Worm (Caenorhabditis elegans) whole organism, young adult: ENCODE data around the gene tag-241.

Experiments used
- B0019.2 ChIP-seq: fragments of 200-800 bp; sonication (Bioruptor generic); conservative IDR thresholded peaks from 2 replicates; pipeline ENCODE4 v1.3.6; 2022; ENCODE audit warnings: missing genetic modification reagents, missing genetic modification characterization, missing compliant biosample characterization
- B0336.3 ChIP-seq: fragments of 200-800 bp; sonication (Bioruptor generic); IDR thresholded peaks from 2 replicates; pipeline ENCODE4 v1.3.6; 2022; ENCODE audit warnings: missing genetic modification characterization, missing compliant biosample characterization
- C06A6.2 ChIP-seq: fragments of 200-800 bp; sonication (Bioruptor generic); conservative IDR thresholded peaks from 2 replicates; pipeline ENCODE4 v1.3.6; 2022; ENCODE audit warnings: missing genetic modification characterization, missing compliant biosample characterization
- D2030.7 ChIP-seq: fragments of 200-800 bp; sonication (Bioruptor generic); IDR thresholded peaks from 2 replicates; pipeline ENCODE4 v1.3.6; 2022; ENCODE audit warnings: missing genetic modification reagents, missing genetic modification characterization, missing compliant biosample characterization
- F10E7.11 ChIP-seq: sonication (generic microtip); optimal IDR thresholded peaks from 2 replicates; lab custom pipeline; 2017; ENCODE audit warnings: mild to moderate bottlenecking, missing genetic modification characterization, moderate library complexity, missing compliant biosample characterization
- F55B11.4 ChIP-seq: sonication (generic microtip); optimal IDR thresholded peaks from 2 replicates; lab custom pipeline; 2016; ENCODE audit warnings: missing compliant biosample characterization, missing genetic modification characterization, borderline replicate concordance; ENCODE audit not compliant: insufficient read depth
- F57C9.4 ChIP-seq: sonication (generic microtip); optimal IDR thresholded peaks from 2 replicates; lab custom pipeline; 2017; ENCODE audit warnings: mild to moderate bottlenecking, missing genetic modification characterization, missing compliant biosample characterization
- T07F8.4 ChIP-seq: sonication (generic microtip); optimal IDR thresholded peaks from 2 replicates; lab custom pipeline; 2016; ENCODE audit warnings: mild to moderate bottlenecking, missing genetic modification characterization, moderate library complexity, missing compliant biosample characterization
- T26A5.8 ChIP-seq: sonication (generic microtip); optimal IDR thresholded peaks from 2 replicates; lab custom pipeline; 2016; ENCODE audit warnings: missing genetic modification characterization, missing compliant biosample characterization
- Y79H2A.3 ChIP-seq: fragments of 200-800 bp; sonication (Bioruptor generic); conservative IDR thresholded peaks from 2 replicates; pipeline ENCODE4 v1.3.6; 2022; ENCODE audit warnings: missing genetic modification reagents, missing genetic modification characterization, missing compliant biosample characterization
- ZK185.1 ChIP-seq: sonication (generic microtip); optimal IDR thresholded peaks from 2 replicates; lab custom pipeline; 2016; ENCODE audit warnings: mild to moderate bottlenecking, missing genetic modification characterization, missing compliant biosample characterization; ENCODE audit not compliant: poor library complexity, severe bottlenecking
- aptf-2 ChIP-seq: fragments of 200-800 bp; sonication (Bioruptor generic); conservative IDR thresholded peaks from 2 replicates; pipeline ENCODE4 v1.3.6; 2022; ENCODE audit warnings: missing genetic modification reagents, missing genetic modification characterization, missing compliant biosample characterization
- atf-7 ChIP-seq: sonication (generic microtip); optimal IDR thresholded peaks from 2 replicates; lab custom pipeline; 2017; ENCODE audit warnings: mild to moderate bottlenecking, missing genetic modification characterization, missing compliant biosample characterization
- cebp-1 ChIP-seq, 2 experiments: fragments of 200-800 bp in 1 of 2; sonication (Bioruptor generic) in 1 of 2; sonication (generic microtip) in 1 of 2; IDR thresholded peaks in 1 of 2; optimal IDR thresholded peaks in 1 of 2; 2 replicates each; pipeline versions ENCODE4 v1.3.6 to Lab custom; 2017 to 2022; ENCODE audit warnings: missing compliant biosample characterization in 2 of 2, missing genetic modification characterization in 2 of 2, mild to moderate bottlenecking in 1 of 2, missing genetic modification reagents in 1 of 2, moderate library complexity in 1 of 2
- ceh-27 ChIP-seq: fragments of 200-800 bp; sonication (Bioruptor generic); optimal IDR thresholded peaks from 2 replicates; lab custom pipeline; 2018; ENCODE audit warnings: mild to moderate bottlenecking, missing genetic modification characterization, moderate library complexity, missing compliant biosample characterization
- ceh-40 ChIP-seq: fragments of 200-800 bp; sonication (Bioruptor generic); IDR thresholded peaks from 2 replicates; pipeline ENCODE4 v1.3.6; 2022; ENCODE audit warnings: missing genetic modification characterization, missing compliant biosample characterization
- efl-1 ChIP-seq: fragments of 150-350 bp; optimal IDR thresholded peaks from 2 replicates; lab custom pipeline; 2014; ENCODE audit warnings: missing biosample characterization, missing genetic modification reagents, missing genetic modification characterization
- egl-44 ChIP-seq: fragments of 200-800 bp; sonication (Bioruptor generic); IDR thresholded peaks from 2 replicates; pipeline ENCODE4 v1.3.6; 2022; ENCODE audit warnings: missing genetic modification reagents, missing genetic modification characterization, missing compliant biosample characterization
- fkh-3 ChIP-seq: sonication (generic microtip); optimal IDR thresholded peaks from 2 replicates; lab custom pipeline; 2016; ENCODE audit warnings: mild to moderate bottlenecking, missing genetic modification characterization, missing compliant biosample characterization
- hmg-1.2 ChIP-seq: fragments of 200-800 bp; sonication (Bioruptor generic); IDR thresholded peaks from 2 replicates; pipeline ENCODE4 v1.3.6; 2022; ENCODE audit warnings: missing genetic modification reagents, missing genetic modification characterization, missing compliant biosample characterization
- hrde-1 ChIP-seq: sonication (generic microtip); optimal IDR thresholded peaks from 2 replicates; lab custom pipeline; 2016; ENCODE audit warnings: missing genetic modification characterization, mild to moderate bottlenecking, missing compliant biosample characterization, moderate library complexity, missing genotype, missing genetic modification reagents, borderline replicate concordance
- let-607 ChIP-seq, 2 experiments: fragments of 200-800 bp in 1 of 2; sonication (Bioruptor generic) in 1 of 2; sonication (generic microtip) in 1 of 2; optimal IDR thresholded peaks; 2 replicates each; lab custom pipeline; 2016 to 2018; ENCODE audit warnings: mild to moderate bottlenecking in 2 of 2, missing compliant biosample characterization in 2 of 2, missing genetic modification characterization in 2 of 2, moderate library complexity in 2 of 2, missing genotype in 1 of 2
- lin-26 ChIP-seq: fragments of 200-800 bp; sonication (Bioruptor generic); IDR thresholded peaks from 2 replicates; pipeline ENCODE4 v1.3.6; 2022; ENCODE audit warnings: missing genetic modification reagents, missing genetic modification characterization, missing compliant biosample characterization
- lin-35 ChIP-seq, 3 experiments: fragments of 150-350 bp in 2 of 3; sonication (generic microtip) in 1 of 3; optimal IDR thresholded peaks; 2 replicates each; lab custom pipeline; 2014 to 2018; ENCODE audit warnings: missing biosample characterization in 3 of 3, missing genetic modification characterization in 3 of 3, missing genetic modification reagents in 3 of 3
- lin-40 ChIP-seq: sonication (generic microtip); optimal IDR thresholded peaks from 2 replicates; lab custom pipeline; 2016; ENCODE audit warnings: missing genetic modification characterization, mild to moderate bottlenecking, missing compliant biosample characterization, missing genotype, missing genetic modification reagents
- lin-54 ChIP-seq: fragments of 200-800 bp; sonication (Bioruptor generic); optimal IDR thresholded peaks from 2 replicates; lab custom pipeline; 2018; ENCODE audit warnings: mild to moderate bottlenecking, missing genetic modification characterization, missing compliant biosample characterization
- lir-1 ChIP-seq: fragments of 200-800 bp; sonication (Bioruptor generic); conservative IDR thresholded peaks from 2 replicates; pipeline ENCODE4 v1.3.6; 2022; ENCODE audit warnings: missing genetic modification reagents, missing genetic modification characterization, missing compliant biosample characterization
- madf-10 ChIP-seq: sonication (generic microtip); optimal IDR thresholded peaks from 2 replicates; lab custom pipeline; 2016; ENCODE audit warnings: mild to moderate bottlenecking, missing genetic modification characterization, missing compliant biosample characterization
- mel-28 ChIP-seq: sonication (generic microtip); optimal IDR thresholded peaks from 2 replicates; lab custom pipeline; 2016; ENCODE audit warnings: borderline replicate concordance, mild to moderate bottlenecking, missing genetic modification characterization, missing compliant biosample characterization
- mxl-1 ChIP-seq: sonication (generic microtip); optimal IDR thresholded peaks from 2 replicates; lab custom pipeline; 2016; ENCODE audit warnings: missing genetic modification characterization, missing compliant biosample characterization
- nfya-2 ChIP-seq: fragments of 200-800 bp; sonication (Bioruptor generic); IDR thresholded peaks from 2 replicates; pipeline ENCODE4 v1.3.6; 2022; ENCODE audit warnings: missing genetic modification reagents, missing genetic modification characterization, missing compliant biosample characterization
- nhr-27 ChIP-seq: fragments of 200-800 bp; sonication (Bioruptor generic); optimal IDR thresholded peaks from 2 replicates; lab custom pipeline; 2018; ENCODE audit warnings: mild to moderate bottlenecking, missing genetic modification characterization, moderate library complexity, missing compliant biosample characterization
- nhr-80 ChIP-seq: sonication (generic microtip); optimal IDR thresholded peaks from 2 replicates; lab custom pipeline; 2016; ENCODE audit warnings: missing genetic modification characterization, missing compliant biosample characterization
- pbrm-1 ChIP-seq: fragments of 200-800 bp; sonication (Bioruptor generic); IDR thresholded peaks from 2 replicates; pipeline ENCODE4 v1.3.6; 2022; ENCODE audit warnings: missing genetic modification reagents, missing genetic modification characterization, missing compliant biosample characterization
- sdz-38 ChIP-seq: sonication (generic microtip); optimal IDR thresholded peaks from 2 replicates; lab custom pipeline; 2016; ENCODE audit warnings: missing genotype, missing genetic modification characterization, missing compliant biosample characterization
- snpc-1.1 ChIP-seq: sonication (generic microtip); optimal IDR thresholded peaks from 2 replicates; lab custom pipeline; 2017; ENCODE audit warnings: missing genetic modification characterization, mild to moderate bottlenecking, missing compliant biosample characterization, antibody characterized with exemption, moderate library complexity, missing genotype, missing genetic modification reagents; ENCODE audit not compliant: insufficient read depth
- tbp1 ChIP-seq: fragments of 200-800 bp; sonication (Bioruptor generic); optimal IDR thresholded peaks from 2 replicates; lab custom pipeline; 2018; ENCODE audit warnings: mild to moderate bottlenecking, missing genetic modification characterization, missing compliant biosample characterization
- ztf-22 ChIP-seq: fragments of 200-800 bp; sonication (Bioruptor generic); optimal IDR thresholded peaks from 2 replicates; lab custom pipeline; 2018; ENCODE audit warnings: mild to moderate bottlenecking, missing genetic modification characterization, moderate library complexity, missing compliant biosample characterization
- ztf-26 ChIP-seq: sonication (generic microtip); optimal IDR thresholded peaks from 2 replicates; lab custom pipeline; 2017; ENCODE audit warnings: missing genetic modification characterization, missing compliant biosample characterization

The tag-241 gene

ce11 chrX:11856214-11856613 is 32.4 kb downstream of the tag-241 start:
- TF ChIP-seq T26A5.8 (tag; lab: Kevin White, UChicago) (no peak), tbp1 (GFP tag; lab: Kevin White, UChicago) (no peak), egl-44 (GFP tag; lab: Robert Waterston, UW) (no peak), B0019.2 (GFP tag; lab: Robert Waterston, UW) (no peak), nhr-80 (tag; lab: Kevin White, UChicago) (no peak), fkh-3 (tag; lab: Kevin White, UChicago) (no peak), ztf-26 (tag; lab: Kevin White, UChicago) (no peak), lin-54 (no peak), sdz-38 (tag; lab: Kevin White, UChicago) (no peak)

- no peak for TF ChIP-seq atf-7
- no peak for TF ChIP-seq F55B11.4 (tag; lab: Kevin White, UChicago)
- TF ChIP-seq ZK185.1: no peak
- no peak for TF ChIP-seq ceh-40 (GFP tag; lab: Robert Waterston, UW)
- no peak for TF ChIP-seq C06A6.2 (GFP tag; lab: Robert Waterston, UW)
- TF ChIP-seq D2030.7 (GFP tag; lab: Robert Waterston, UW): no peak
- no peak for TF ChIP-seq ceh-27 (GFP tag; lab: Kevin White, UChicago)
- no peak for TF ChIP-seq lin-35 (GFP tag; optimal IDR thresholded peaks at IDR 0.05; lab: Kevin White, UChicago)
- no peak for TF ChIP-seq mel-28 (tag; lab: Kevin White, UChicago)
- no peak for TF ChIP-seq lir-1 (GFP tag; lab: Robert Waterston, UW)
- no peak for TF ChIP-seq hrde-1 (tag; lab: Kevin White, UChicago)
- TF ChIP-seq snpc-1.1: no peak
- TF ChIP-seq aptf-2 (GFP tag; lab: Robert Waterston, UW): no peak
- no peak for TF ChIP-seq nhr-27 (tag; lab: Kevin White, UChicago)
- TF ChIP-seq pbrm-1: no peak
- TF ChIP-seq ztf-22 (GFP tag; lab: Kevin White, UChicago): no peak
- TF ChIP-seq hmg-1.2 (GFP tag; lab: Robert Waterston, UW): no peak
Observed at ce11 chrX:11857178-11857577, 33.4 kb downstream of the tag-241 start, which contains the start of gene mes-1. mes-1 (plus strand) TSS chrX:11857478.

- TF ChIP-seq mxl-1 (tag; lab: Kevin White, UChicago) (no peak), let-607 (tag; optimal IDR thresholded peaks at IDR 0.05; lab: Kevin White, UChicago) (no peak), egl-44 (GFP tag; lab: Robert Waterston, UW) (no peak), atf-7 (no peak), cebp-1 (GFP tag; IDR thresholded peaks at IDR 0.05; lab: Robert Waterston, UW) (no peak), cebp-1 (tag; optimal IDR thresholded peaks at IDR 0.05; lab: Kevin White, UChicago) (no peak), F10E7.11 (tag; lab: Kevin White, UChicago) (no peak), F57C9.4 (tag; lab: Kevin White, UChicago) (no peak), lin-26 (GFP tag; lab: Robert Waterston, UW) (no peak), B0336.3 (GFP tag; lab: Robert Waterston, UW) (no peak), T07F8.4 (no peak), madf-10 (no peak), lin-40 (tag; lab: Kevin White, UChicago) (no peak), nfya-2 (no peak), snpc-1.1 (no peak), efl-1 (GFP tag; lab: Kevin White, UChicago) (no peak), F55B11.4 (tag; lab: Kevin White, UChicago) (no peak), Y79H2A.3 (GFP tag; lab: Robert Waterston, UW) (no peak)
Observed at ce11 chrX:11863307-11863706, 39.5 kb downstream of the tag-241 start, which contains the start of gene F54F7.10. F54F7.10 (plus strand) TSS chrX:11863607.
